Worm (Caenorhabditis elegans) whole organism, young adult: ENCODE data around the gene T21B10.4.

ENCODE experiments used
- B0019.2 ChIP-seq: fragments of 200-800 bp; sonication (Bioruptor generic); conservative IDR thresholded peaks from 2 replicates; pipeline ENCODE4 v1.3.6; 2022; ENCODE audit warnings: missing genetic modification reagents, missing genetic modification characterization, missing compliant biosample characterization
- F33H1.4 ChIP-seq: fragments of 200-800 bp; sonication (Bioruptor generic); IDR thresholded peaks from 2 replicates; pipeline ENCODE4 v1.3.6; 2022; ENCODE audit warnings: missing genetic modification reagents, missing genetic modification characterization, missing compliant biosample characterization
- F49E8.2 ChIP-seq: sonication (generic microtip); optimal IDR thresholded peaks from 3 replicates; lab custom pipeline; 2017; ENCODE audit warnings: missing genetic modification characterization, mild to moderate bottlenecking, missing compliant biosample characterization, antibody characterized with exemption, moderate library complexity; ENCODE audit not compliant: insufficient read depth
- K12H6.12 ChIP-seq: fragments of 200-800 bp; sonication (Bioruptor generic); optimal IDR thresholded peaks from 2 replicates; lab custom pipeline; 2018; ENCODE audit warnings: mild to moderate bottlenecking, missing genetic modification characterization, missing compliant biosample characterization
- T07F8.4 ChIP-seq: sonication (generic microtip); optimal IDR thresholded peaks from 2 replicates; lab custom pipeline; 2016; ENCODE audit warnings: mild to moderate bottlenecking, missing genetic modification characterization, moderate library complexity, missing compliant biosample characterization
- Y53G8AR.9 ChIP-seq: fragments of 200-800 bp; sonication (Bioruptor generic); conservative IDR thresholded peaks from 2 replicates; pipeline ENCODE4 v1.3.6; 2022; ENCODE audit warnings: missing genetic modification reagents, missing genetic modification characterization, missing compliant biosample characterization
- Y56A3A.18 ChIP-seq: fragments of 200-800 bp; sonication (Bioruptor generic); IDR thresholded peaks from 2 replicates; pipeline ENCODE4 v1.3.6; 2022; ENCODE audit warnings: missing genetic modification reagents, missing genetic modification characterization, missing compliant biosample characterization
- Y95B8A.8 ChIP-seq: fragments of 200-800 bp; sonication (Bioruptor generic); IDR thresholded peaks from 2 replicates; pipeline ENCODE4 v1.3.6; 2022; ENCODE audit warnings: missing genetic modification reagents, missing genetic modification characterization, missing compliant biosample characterization
- ZK185.1 ChIP-seq: sonication (generic microtip); optimal IDR thresholded peaks from 2 replicates; lab custom pipeline; 2016; ENCODE audit warnings: mild to moderate bottlenecking, missing genetic modification characterization, missing compliant biosample characterization; ENCODE audit not compliant: poor library complexity, severe bottlenecking
- akir-1 ChIP-seq: fragments of 200-800 bp; sonication (Bioruptor generic); optimal IDR thresholded peaks from 2 replicates; lab custom pipeline; 2018; ENCODE audit warnings: mild to moderate bottlenecking, missing genetic modification characterization, moderate library complexity, missing compliant biosample characterization
- attf-3 ChIP-seq: fragments of 200-800 bp; sonication (Bioruptor generic); conservative IDR thresholded peaks from 2 replicates; pipeline ENCODE4 v1.3.6; 2022; ENCODE audit warnings: missing genetic modification reagents, missing genetic modification characterization, missing compliant biosample characterization
- attf-5 ChIP-seq: fragments of 200-800 bp; sonication (Bioruptor generic); optimal IDR thresholded peaks from 2 replicates; lab custom pipeline; 2018; ENCODE audit warnings: mild to moderate bottlenecking, missing genetic modification characterization, missing compliant biosample characterization
- ccch-3 ChIP-seq: fragments of 200-800 bp; sonication (Bioruptor generic); optimal IDR thresholded peaks from 2 replicates; lab custom pipeline; 2018; ENCODE audit warnings: mild to moderate bottlenecking, missing genetic modification characterization, missing compliant biosample characterization
- cebp-1 ChIP-seq, 2 experiments: fragments of 200-800 bp in 1 of 2; sonication (Bioruptor generic) in 1 of 2; sonication (generic microtip) in 1 of 2; IDR thresholded peaks in 1 of 2; optimal IDR thresholded peaks in 1 of 2; 2 replicates each; pipeline versions ENCODE4 v1.3.6 to Lab custom; 2017 to 2022; ENCODE audit warnings: missing compliant biosample characterization in 2 of 2, missing genetic modification characterization in 2 of 2, mild to moderate bottlenecking in 1 of 2, missing genetic modification reagents in 1 of 2, moderate library complexity in 1 of 2
- ceh-27 ChIP-seq: fragments of 200-800 bp; sonication (Bioruptor generic); optimal IDR thresholded peaks from 2 replicates; lab custom pipeline; 2018; ENCODE audit warnings: mild to moderate bottlenecking, missing genetic modification characterization, moderate library complexity, missing compliant biosample characterization
- ceh-91 ChIP-seq: fragments of 200-800 bp; sonication (Bioruptor generic); IDR thresholded peaks from 2 replicates; pipeline ENCODE4 v1.3.6; 2022; ENCODE audit warnings: missing genetic modification reagents, missing genetic modification characterization, missing compliant biosample characterization
- dpl-1 ChIP-seq: fragments of 150-350 bp; optimal IDR thresholded peaks from 2 replicates; lab custom pipeline; 2014; ENCODE audit warnings: missing biosample characterization, missing genetic modification reagents, missing genetic modification characterization
- him-1 ChIP-seq: sonication (generic microtip); optimal IDR thresholded peaks from 2 replicates; lab custom pipeline; 2016; ENCODE audit warnings: missing genotype, missing genetic modification reagents, missing genetic modification characterization, missing compliant biosample characterization
- hmg-20 ChIP-seq: fragments of 200-800 bp; sonication (Bioruptor generic); IDR thresholded peaks from 2 replicates; pipeline ENCODE4 v1.3.6; 2022; ENCODE audit warnings: missing genetic modification reagents, missing genetic modification characterization, missing compliant biosample characterization
- lsy-27 ChIP-seq: sonication (generic microtip); optimal IDR thresholded peaks from 2 replicates; lab custom pipeline; 2017; ENCODE audit warnings: missing genetic modification characterization, mild to moderate bottlenecking, missing compliant biosample characterization, antibody characterized with exemption, missing genotype, borderline replicate concordance; ENCODE audit not compliant: insufficient read depth
- madf-6 ChIP-seq: fragments of 200-800 bp; sonication (Bioruptor generic); IDR thresholded peaks from 2 replicates; pipeline ENCODE4 v1.3.6; 2022; ENCODE audit warnings: missing genetic modification reagents, missing genetic modification characterization, missing compliant biosample characterization
- madf-8 ChIP-seq: fragments of 200-800 bp; sonication (Bioruptor generic); conservative IDR thresholded peaks from 2 replicates; pipeline ENCODE4 v1.3.6; 2022; ENCODE audit warnings: missing genetic modification reagents, missing genetic modification characterization, missing compliant biosample characterization
- nfya-1 ChIP-seq: sonication (generic microtip); optimal IDR thresholded peaks from 2 replicates; lab custom pipeline; 2017; ENCODE audit warnings: antibody characterized with exemption, missing compliant biosample characterization, missing genetic modification characterization, borderline replicate concordance; ENCODE audit not compliant: insufficient read depth
- nfya-2 ChIP-seq: fragments of 200-800 bp; sonication (Bioruptor generic); IDR thresholded peaks from 2 replicates; pipeline ENCODE4 v1.3.6; 2022; ENCODE audit warnings: missing genetic modification reagents, missing genetic modification characterization, missing compliant biosample characterization
- nfyb-1 ChIP-seq: fragments of 200-800 bp; sonication (Bioruptor generic); IDR thresholded peaks from 2 replicates; pipeline ENCODE4 v1.3.6; 2022; ENCODE audit warnings: missing genetic modification reagents, missing genetic modification characterization, missing compliant biosample characterization
- sdz-38 ChIP-seq: sonication (generic microtip); optimal IDR thresholded peaks from 2 replicates; lab custom pipeline; 2016; ENCODE audit warnings: missing genotype, missing genetic modification characterization, missing compliant biosample characterization
- snpc-4 ChIP-seq, 5 experiments: fragments of 150-350 bp in 1 of 5; sonication (generic microtip) in 4 of 5; optimal IDR thresholded peaks; 2 replicates each; lab custom pipeline; 2014 to 2018; ENCODE audit warnings: missing genetic modification characterization in 5 of 5, missing biosample characterization in 3 of 5, antibody characterized with exemption in 2 of 5, mild to moderate bottlenecking in 2 of 5, missing compliant biosample characterization in 2 of 5, missing genotype in 2 of 5, moderate library complexity in 2 of 5, missing genetic modification reagents in 1 of 5
- somi-1 ChIP-seq: fragments of 200-800 bp; sonication (Bioruptor generic); optimal IDR thresholded peaks from 2 replicates; lab custom pipeline; 2018; ENCODE audit warnings: mild to moderate bottlenecking, missing genetic modification characterization, missing compliant biosample characterization
- unc-130 ChIP-seq: sonication (generic microtip); optimal IDR thresholded peaks from 2 replicates; lab custom pipeline; 2016; ENCODE audit warnings: missing genetic modification reagents, missing genetic modification characterization, missing compliant biosample characterization
- zfh-2 ChIP-seq: fragments of 200-800 bp; sonication (Bioruptor generic); conservative IDR thresholded peaks from 2 replicates; pipeline ENCODE4 v1.3.6; 2022; ENCODE audit warnings: missing genetic modification reagents, missing genetic modification characterization, missing compliant biosample characterization
- ztf-22 ChIP-seq: fragments of 200-800 bp; sonication (Bioruptor generic); optimal IDR thresholded peaks from 2 replicates; lab custom pipeline; 2018; ENCODE audit warnings: mild to moderate bottlenecking, missing genetic modification characterization, moderate library complexity, missing compliant biosample characterization
- ztf-6 ChIP-seq: fragments of 200-800 bp; sonication (Bioruptor generic); IDR thresholded peaks from 2 replicates; pipeline ENCODE4 v1.3.6; 2022; ENCODE audit warnings: missing genetic modification reagents, missing genetic modification characterization, missing compliant biosample characterization

Gene T21B10.4

ce11 chrII:8969251-8970183, 28.8 kb downstream of the T21B10.4 start, which contains the start of the genes szy-20 and C18E9.5 (continued):
- TF ChIP-seq ztf-6 (GFP tag; lab: Robert Waterston, UW) (no peak), dpl-1 (GFP tag; lab: Kevin White, UChicago) (peak; percentile 82), nfya-2 (GFP tag; lab: Robert Waterston, UW) (no peak), cebp-1 (GFP tag; IDR thresholded peaks at IDR 0.05; lab: Robert Waterston, UW) (no peak), cebp-1 (tag; optimal IDR thresholded peaks at IDR 0.05; lab: Kevin White, UChicago) (peak; percentile 56), him-1 (peak; percentile 46), T07F8.4 (no peak), nfya-1 (tag; lab: Kevin White, UChicago) (no peak), F49E8.2 (tag; lab: Kevin White, UChicago) (peak; percentile 79), lsy-27 (tag; lab: Kevin White, UChicago) (no peak), madf-6 (GFP tag; lab: Robert Waterston, UW) (peak; percentile 94), hmg-20 (GFP tag; lab: Robert Waterston, UW) (peak; percentile 43; the same call in 1 of the 2 replicates), ceh-91 (GFP tag; lab: Robert Waterston, UW) (peak; percentile 58), nfyb-1 (GFP tag; lab: Robert Waterston, UW) (0 out of 2 replicates have a peak, but pooled peaks have one; percentile 49), sdz-38 (no peak), snpc-4 (GFP tag; optimal IDR thresholded peaks at IDR 0.05; lab: Kevin White, UChicago) (no peak), snpc-4 (tag; optimal IDR thresholded peaks at IDR 0.05; lab: Kevin White, UChicago) (peak in 1 of 4 experiments; percentile 35), akir-1 (GFP tag; lab: Kevin White, UChicago) (no peak), Y56A3A.18 (no peak), zfh-2 (peak; percentile 69; the same call in 1 of the 2 replicates), Y95B8A.8 (GFP tag; lab: Robert Waterston, UW) (0 out of 2 replicates have a peak, but pooled peaks have one; percentile 33), ceh-27 (GFP tag; lab: Kevin White, UChicago) (no peak), madf-8 (peak; percentile 88), F33H1.4 (GFP tag; lab: Robert Waterston, UW) (peak; percentile 66), attf-5 (GFP tag; lab: Kevin White, UChicago) (peak; percentile 67), K12H6.12 (tag; lab: Kevin White, UChicago) (peak; percentile 47), ZK185.1 (tag; lab: Kevin White, UChicago) (peak; percentile 44), unc-130 (GFP tag; lab: Kevin White, UChicago) (peak; percentile 15), Y53G8AR.9 (GFP tag; lab: Robert Waterston, UW) (no peak), ccch-3 (GFP tag; lab: Kevin White, UChicago) (no peak)

- TF ChIP-seq attf-3 (GFP tag; lab: Robert Waterston, UW) (peak; percentile 93), B0019.2 (GFP tag; lab: Robert Waterston, UW) (no peak)
These were observed 32.9 kb downstream of the T21B10.4 start, which contains the start of gene tomm-40 for ce11 chrII:8973516-8974043. Gene tomm-40 (minus strand): TSS chrII:8973566.

- TF ChIP-seq somi-1 (GFP tag; lab: Kevin White, UChicago) (no peak), ztf-22 (GFP tag; lab: Kevin White, UChicago) (no peak)
- TF ChIP-seq, all 124 proteins: peak for 0
These were observed 42.0 kb downstream of the T21B10.4 start, which contains the start of gene C18E9.7 for ce11 chrII:8982683-8983082. Gene C18E9.7 (minus strand): TSS chrII:8982783.
